Worm (Caenorhabditis elegans) whole organism, mixed stage, embryonic: ENCODE measurements around the gene F47B7.5.
A peak's percentile ranks its signal among the peaks of the same experiment; 100 is the strongest.

Experiments
- M03D4.4 ChIP-seq: sonication (generic microtip); optimal IDR thresholded peaks from 2 replicates; lab custom pipeline; 2017; ENCODE audit warnings: mild to moderate bottlenecking, missing genetic modification characterization, missing compliant biosample characterization
- bed-3 ChIP-seq: fragments of 200-800 bp; sonication (Bioruptor generic); optimal IDR thresholded peaks from 3 replicates; lab custom pipeline; 2018; ENCODE audit warnings: mild to moderate bottlenecking, missing genetic modification characterization, moderate library complexity, missing compliant biosample characterization
- blmp-1 ChIP-seq: fragments of 150-350 bp; optimal IDR thresholded peaks from 2 replicates; lab custom pipeline; 2014; ENCODE audit warnings: missing biosample characterization, missing genetic modification characterization
- ceh-39 ChIP-seq: fragments of 150-350 bp; optimal IDR thresholded peaks from 2 replicates; lab custom pipeline; 2014; ENCODE audit warnings: missing biosample characterization, missing genetic modification characterization
- ceh-43 ChIP-seq: fragments of 200-800 bp; sonication (Bioruptor generic); optimal IDR thresholded peaks from 2 replicates; lab custom pipeline; 2018; ENCODE audit warnings: mild to moderate bottlenecking, missing genetic modification characterization, moderate library complexity, missing compliant biosample characterization
- ceh-83 ChIP-seq: fragments of 200-800 bp; sonication (Bioruptor generic); optimal IDR thresholded peaks from 2 replicates; lab custom pipeline; 2018; ENCODE audit warnings: mild to moderate bottlenecking, missing genetic modification characterization, missing compliant biosample characterization
- ces-1 ChIP-seq: fragments of 150-350 bp; optimal IDR thresholded peaks from 2 replicates; lab custom pipeline; 2014; ENCODE audit warnings: missing biosample characterization, missing genetic modification reagents, missing genetic modification characterization
- cnd-1 ChIP-seq: fragments of 200-800 bp; sonication (Bioruptor generic); optimal IDR thresholded peaks from 2 replicates; lab custom pipeline; 2018; ENCODE audit warnings: mild to moderate bottlenecking, missing genetic modification characterization, missing compliant biosample characterization
- drap-1 ChIP-seq: fragments of 200-800 bp; sonication (Bioruptor generic); optimal IDR thresholded peaks from 3 replicates; lab custom pipeline; 2018; ENCODE audit warnings: mild to moderate bottlenecking, missing genetic modification characterization, missing compliant biosample characterization
- elt-1 ChIP-seq: sonication (generic microtip); optimal IDR thresholded peaks from 2 replicates; lab custom pipeline; 2017; ENCODE audit warnings: missing genetic modification characterization, mild to moderate bottlenecking, missing compliant biosample characterization, antibody characterized with exemption, moderate library complexity, borderline replicate concordance; ENCODE audit not compliant: insufficient read depth
- flh-1 ChIP-seq: fragments of 200-800 bp; sonication (Bioruptor generic); optimal IDR thresholded peaks from 2 replicates; lab custom pipeline; 2018; ENCODE audit warnings: mild to moderate bottlenecking, missing genetic modification characterization, moderate library complexity, missing compliant biosample characterization
- ham-2 ChIP-seq: fragments of 200-800 bp; sonication (Bioruptor generic); optimal IDR thresholded peaks from 2 replicates; lab custom pipeline; 2018; ENCODE audit warnings: mild to moderate bottlenecking, missing genetic modification characterization, missing compliant biosample characterization
- hlh-1 ChIP-seq: fragments of 150-350 bp; optimal IDR thresholded peaks from 2 replicates; lab custom pipeline; 2014; ENCODE audit warnings: missing biosample characterization, missing genetic modification reagents, missing genetic modification characterization
- lin-13 ChIP-seq: fragments of 150-350 bp; optimal IDR thresholded peaks from 2 replicates; lab custom pipeline; 2014; ENCODE audit warnings: missing biosample characterization, missing genetic modification characterization
- lin-32 ChIP-seq: fragments of 200-800 bp; sonication (Bioruptor generic); optimal IDR thresholded peaks from 2 replicates; lab custom pipeline; 2018; ENCODE audit warnings: mild to moderate bottlenecking, missing genetic modification characterization, missing compliant biosample characterization
- lsy-2 ChIP-seq: fragments of 150-350 bp; optimal IDR thresholded peaks from 2 replicates; lab custom pipeline; 2014; ENCODE audit warnings: missing biosample characterization, missing genetic modification characterization
- mab-5 ChIP-seq: fragments of 150-350 bp; optimal IDR thresholded peaks from 2 replicates; lab custom pipeline; 2014; ENCODE audit warnings: missing biosample characterization, missing genetic modification characterization
- mep-1 ChIP-seq: fragments of 150-350 bp; optimal IDR thresholded peaks from 2 replicates; lab custom pipeline; 2017; ENCODE audit warnings: missing biosample characterization, missing genetic modification reagents, missing genetic modification characterization, inconsistent platforms
- mls-2 ChIP-seq: sonication (generic microtip); optimal IDR thresholded peaks from 2 replicates; lab custom pipeline; 2016; ENCODE audit warnings: mild to moderate bottlenecking, missing genetic modification characterization, moderate library complexity, missing compliant biosample characterization
- nhr-12 ChIP-seq: fragments of 150-350 bp; optimal IDR thresholded peaks from 2 replicates; lab custom pipeline; 2014; ENCODE audit warnings: missing biosample characterization, missing genetic modification characterization
- nhr-2 ChIP-seq: fragments of 150-350 bp; optimal IDR thresholded peaks from 2 replicates; lab custom pipeline; 2014; ENCODE audit warnings: missing biosample characterization, missing genetic modification characterization
- nhr-237 ChIP-seq: fragments of 150-350 bp; optimal IDR thresholded peaks from 2 replicates; lab custom pipeline; 2014; ENCODE audit warnings: missing biosample characterization, missing genetic modification characterization
- nhr-28 ChIP-seq: fragments of 150-350 bp; optimal IDR thresholded peaks from 2 replicates; lab custom pipeline; 2014; ENCODE audit warnings: missing biosample characterization, missing genetic modification characterization
- nhr-76 ChIP-seq: sonication (generic microtip); optimal IDR thresholded peaks from 2 replicates; lab custom pipeline; 2017; ENCODE audit warnings: missing biosample characterization, missing genetic modification characterization
- pha-4 ChIP-seq: fragments of 150-350 bp; optimal IDR thresholded peaks from 2 replicates; lab custom pipeline; 2018; ENCODE audit warnings: missing biosample characterization, missing genetic modification reagents, missing genetic modification characterization
- snpc-4 ChIP-seq: fragments of 150-350 bp; optimal IDR thresholded peaks from 2 replicates; lab custom pipeline; 2014; ENCODE audit warnings: missing biosample characterization, missing genetic modification characterization
- tbx-8 ChIP-seq: fragments of 200-800 bp; sonication (Bioruptor generic); optimal IDR thresholded peaks from 2 replicates; lab custom pipeline; 2018; ENCODE audit warnings: mild to moderate bottlenecking, missing genetic modification characterization, moderate library complexity, missing compliant biosample characterization
- unc-120 ChIP-seq: sonication (generic microtip); optimal IDR thresholded peaks from 2 replicates; lab custom pipeline; 2017; ENCODE audit warnings: missing genetic modification characterization, missing compliant biosample characterization; ENCODE audit not compliant: poor library complexity, severe bottlenecking
- unc-62 ChIP-seq: fragments of 150-350 bp; optimal IDR thresholded peaks from 2 replicates; lab custom pipeline; 2014; ENCODE audit warnings: missing biosample characterization, missing genetic modification reagents, missing genetic modification characterization
- zip-8 ChIP-seq: fragments of 150-350 bp; optimal IDR thresholded peaks from 2 replicates; lab custom pipeline; 2014; ENCODE audit warnings: missing biosample characterization, missing genetic modification characterization
- ztf-11 ChIP-seq: fragments of 150-350 bp; optimal IDR thresholded peaks from 2 replicates; lab custom pipeline; 2014; ENCODE audit warnings: missing biosample characterization, missing genetic modification characterization

Gene F47B7.5

ce11 chrX:3752443-3752842 lies 16.2 kb downstream of the F47B7.5 start:
- no peak for TF ChIP-seq blmp-1 (tag; lab: Kevin White, UChicago)
- no peak for TF ChIP-seq pha-4
- no peak for TF ChIP-seq zip-8 (tag; lab: Kevin White, UChicago)
- TF ChIP-seq bed-3 (GFP tag; lab: Kevin White, UChicago), result no peak
- TF ChIP-seq elt-1 (tag; lab: Kevin White, UChicago), result no peak
- TF ChIP-seq ces-1, result no peak
- no peak for TF ChIP-seq unc-120 (tag; lab: Kevin White, UChicago)
- TF ChIP-seq snpc-4 (tag; lab: Kevin White, UChicago), result no peak
- TF ChIP-seq lin-32 (GFP tag; lab: Kevin White, UChicago), result no peak
- no peak for TF ChIP-seq mls-2 (tag; lab: Kevin White, UChicago)
- no peak for TF ChIP-seq drap-1
- no peak for TF ChIP-seq flh-1
- TF ChIP-seq M03D4.4 (tag; lab: Kevin White, UChicago), result no peak
- TF ChIP-seq lsy-2, result no peak
- TF ChIP-seq hlh-1 (tag; lab: Kevin White, UChicago), result no peak
- TF ChIP-seq nhr-237 (tag; lab: Kevin White, UChicago), result no peak
- TF ChIP-seq ham-2 (GFP tag; lab: Kevin White, UChicago), result no peak

DNA sequence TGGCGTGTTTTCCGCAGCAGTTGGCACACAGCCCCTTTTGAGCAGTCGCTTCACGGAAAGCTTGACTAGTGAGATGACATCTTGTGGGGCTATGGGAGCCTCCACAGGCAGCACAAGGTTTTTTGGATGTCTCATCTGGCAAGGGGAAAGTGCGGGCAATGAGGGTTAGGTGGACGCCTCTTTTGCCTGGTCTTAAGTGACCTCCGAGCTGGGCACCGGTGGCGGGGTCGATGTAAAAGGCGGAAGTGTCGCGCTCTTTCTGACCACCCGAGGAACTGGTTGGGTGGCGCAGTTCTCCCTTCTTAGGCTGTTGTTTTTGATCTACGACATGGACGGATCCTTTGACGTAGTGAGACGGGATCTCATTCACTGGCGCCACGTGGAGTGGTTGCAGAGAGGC lies 17.2 kb downstream of the F47B7.5 start:
- TF ChIP-seq ztf-11 (tag; lab: Kevin White, UChicago) (no peak), ceh-43 (GFP tag; lab: Kevin White, UChicago) (no peak), drap-1 (no peak), ceh-83 (GFP tag; lab: Kevin White, UChicago) (no peak), mab-5 (no peak)

DNA sequence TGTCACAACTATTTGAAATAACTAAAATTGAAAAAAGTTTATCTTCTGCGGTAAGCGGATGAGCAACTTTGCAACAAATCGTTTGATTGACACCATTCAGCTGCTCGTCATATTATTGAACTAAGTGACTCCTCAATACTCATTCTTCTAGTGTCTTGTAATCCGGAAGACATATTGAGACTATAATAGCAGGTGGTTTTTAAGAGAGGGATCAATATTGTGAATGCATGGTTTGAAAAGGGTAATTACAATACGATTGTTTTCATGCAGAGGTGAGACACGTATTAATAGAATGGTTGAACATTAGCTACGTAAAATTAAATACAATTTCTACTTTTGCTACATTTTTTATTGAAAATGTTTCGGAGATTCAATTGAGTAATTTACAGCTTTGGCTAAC lies 25.4 kb downstream of the F47B7.5 start:
- no peak for TF ChIP-seq nhr-28 (tag; lab: Kevin White, UChicago)
- TF ChIP-seq flh-1, result no peak
- TF ChIP-seq ces-1, result no peak
- no peak for TF ChIP-seq unc-120 (tag; lab: Kevin White, UChicago)
- TF ChIP-seq zip-8 (tag; lab: Kevin White, UChicago), result no peak
- TF ChIP-seq tbx-8 (GFP tag; lab: Kevin White, UChicago), result no peak
- TF ChIP-seq unc-62, result no peak
- no peak for TF ChIP-seq ceh-83 (GFP tag; lab: Kevin White, UChicago)
- no peak for TF ChIP-seq nhr-76 (tag; lab: Kevin White, UChicago)
- no peak for TF ChIP-seq blmp-1 (tag; lab: Kevin White, UChicago)
- no peak for TF ChIP-seq cnd-1 (tag; lab: Kevin White, UChicago)
- no peak for TF ChIP-seq ceh-43 (GFP tag; lab: Kevin White, UChicago)
- no peak for TF ChIP-seq M03D4.4 (tag; lab: Kevin White, UChicago)
- TF ChIP-seq mab-5, result no peak
- TF ChIP-seq nhr-12 (tag; lab: Kevin White, UChicago), result no peak
- TF ChIP-seq ztf-11 (tag; lab: Kevin White, UChicago), result no peak

- TF ChIP-seq ceh-83 (GFP tag; lab: Kevin White, UChicago) (no peak), mab-5 (no peak), mep-1 (tag; lab: Kevin White, UChicago) (no peak), M03D4.4 (tag; lab: Kevin White, UChicago) (no peak), ces-1 (no peak), blmp-1 (tag; lab: Kevin White, UChicago) (no peak), flh-1 (no peak), lin-13 (tag; lab: Kevin White, UChicago) (no peak), nhr-28 (tag; lab: Kevin White, UChicago) (no peak), hlh-1 (tag; lab: Kevin White, UChicago) (no peak), lin-32 (GFP tag; lab: Kevin White, UChicago) (no peak)
Observed at ce11 chrX:3742223-3742622, 26.4 kb downstream of the F47B7.5 start, which contains the start of gene fkh-2. TSS of gene fkh-2 (minus strand) at chrX:3742323.

DNA sequence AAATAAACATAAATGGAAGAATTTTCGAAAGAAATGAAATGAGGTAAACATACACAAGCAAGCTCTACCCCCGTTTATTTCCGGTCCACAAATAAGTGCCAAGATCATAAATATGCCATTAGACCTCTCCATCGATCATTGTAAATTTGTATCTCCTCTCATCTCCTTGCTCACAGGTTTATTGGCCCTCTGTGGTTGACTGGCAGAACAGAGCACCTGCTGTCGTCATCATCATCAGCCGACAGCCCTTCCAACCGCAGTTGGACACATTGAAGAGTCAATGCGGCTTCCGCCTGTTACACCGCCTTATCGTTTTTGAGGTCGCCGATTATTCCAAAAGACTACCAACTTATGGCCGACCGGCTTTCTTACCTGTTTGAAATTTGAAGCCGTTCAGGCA lies 30.0 kb downstream of the F47B7.5 start:
- TF ChIP-seq mls-2 (tag; lab: Kevin White, UChicago), result no peak
- TF ChIP-seq nhr-28 (tag; lab: Kevin White, UChicago), result no peak
- TF ChIP-seq mep-1 (tag; lab: Kevin White, UChicago), result no peak
- TF ChIP-seq unc-62, result peak; percentile 85
- peak; percentile 66 for TF ChIP-seq nhr-2
- no peak for TF ChIP-seq ham-2 (GFP tag; lab: Kevin White, UChicago)
- no peak for TF ChIP-seq ceh-39
- TF ChIP-seq hlh-1 (tag; lab: Kevin White, UChicago), result peak; percentile 88
- TF ChIP-seq flh-1, result no peak
